Fruit fly (Drosophila melanogaster) whole organism, embryonic: ENCODE data around the gene CG3198.

Experiments used
- Awh ChIP-seq: fragments of 200-800 bp; sonication (Bioruptor generic); IDR thresholded peaks from 2 replicates; pipeline ENCODE4, ENCODE4 v1.3.6; 2022; ENCODE audit warnings: missing biosample characterization, missing genetic modification characterization
- C15 ChIP-seq: fragments of 200-800 bp; sonication (Bioruptor generic); IDR thresholded peaks from 3 replicates; pipeline ENCODE4 v1.3.6; 2022; ENCODE audit warnings: missing biosample characterization, missing genetic modification characterization
- CG11560 ChIP-seq: fragments of 200-800 bp; sonication (Bioruptor generic); IDR thresholded peaks from 3 replicates; pipeline ENCODE4 v1.3.6; 2022; ENCODE audit warnings: missing biosample characterization, missing genetic modification characterization
- CG11695 ChIP-seq: fragments of 200-800 bp; sonication (Bioruptor generic); IDR thresholded peaks from 3 replicates; pipeline ENCODE4 v1.3.6; 2022; ENCODE audit warnings: missing biosample characterization, missing genetic modification characterization
- CG13296 ChIP-seq: fragments of 200-800 bp; sonication (Bioruptor generic); optimal IDR thresholded peaks from 3 replicates; lab custom pipeline; 2018; ENCODE audit warnings: missing biosample characterization, mild to moderate bottlenecking, missing genetic modification characterization
- CG1792 ChIP-seq: fragments of 200-800 bp; sonication (Bioruptor generic); optimal IDR thresholded peaks from 2 replicates; lab custom pipeline; 2016; ENCODE audit warnings: missing biosample characterization, missing genetic modification characterization
- CG2889 ChIP-seq: fragments of 200-800 bp; sonication (Bioruptor generic); IDR thresholded peaks from 3 replicates; pipeline ENCODE4 v1.3.6; 2022; ENCODE audit warnings: missing biosample characterization, missing genetic modification characterization
- CG4820 ChIP-seq: fragments of 200-800 bp; sonication (Bioruptor generic); optimal IDR thresholded peaks from 3 replicates; lab custom pipeline; 2016; ENCODE audit warnings: missing biosample characterization, missing genetic modification characterization
- CG6254 ChIP-seq: fragments of 200-800 bp; sonication (Bioruptor generic); optimal IDR thresholded peaks from 3 replicates; lab custom pipeline; 2017; ENCODE audit warnings: mild to moderate bottlenecking, missing biosample characterization, missing genetic modification reagents, missing genetic modification characterization
- CG6765 ChIP-seq: fragments of 200-800 bp; sonication (Bioruptor generic); optimal IDR thresholded peaks from 3 replicates; lab custom pipeline; 2017; ENCODE audit warnings: missing biosample characterization, mild to moderate bottlenecking, missing genetic modification characterization
- CG9437 ChIP-seq: fragments of 200-800 bp; sonication (Bioruptor generic); optimal IDR thresholded peaks from 2 replicates; lab custom pipeline; 2018; ENCODE audit warnings: missing biosample characterization, mild to moderate bottlenecking, missing genetic modification characterization
- CoRest ChIP-seq: fragments of 200-800 bp; sonication (Bioruptor generic); optimal IDR thresholded peaks from 3 replicates; lab custom pipeline; 2018; ENCODE audit warnings: missing biosample characterization, mild to moderate bottlenecking, missing genetic modification characterization, moderate library complexity
- Deaf1 ChIP-seq: fragments of 200-800 bp; optimal IDR thresholded peaks from 3 replicates; lab custom pipeline; 2019; ENCODE audit warnings: missing biosample characterization, mild to moderate bottlenecking, missing genetic modification characterization, moderate library complexity
- Dip3 ChIP-seq: fragments of 200-800 bp; sonication (Bioruptor generic); optimal IDR thresholded peaks from 3 replicates; lab custom pipeline; 2016; ENCODE audit warnings: missing biosample characterization, missing genetic modification characterization
- Dref ChIP-seq: fragments of 200-800 bp; sonication (Bioruptor generic); IDR thresholded peaks from 2 replicates; pipeline ENCODE4 v1.3.6; 2022; ENCODE audit warnings: missing biosample characterization, missing genetic modification characterization
- E2f1 ChIP-seq: fragments of 200-800 bp; sonication (Bioruptor generic); IDR thresholded peaks from 2 replicates; pipeline ENCODE4 v1.3.6; 2022; ENCODE audit warnings: missing biosample characterization, missing genetic modification characterization
- Ets97D ChIP-seq: fragments of 200-800 bp; sonication (Bioruptor generic); optimal IDR thresholded peaks from 3 replicates; lab custom pipeline; 2016; ENCODE audit warnings: missing biosample characterization, missing genetic modification characterization
- HHEX ChIP-seq: fragments of 200-800 bp; sonication (Bioruptor generic); optimal IDR thresholded peaks from 3 replicates; lab custom pipeline; 2017; ENCODE audit warnings: missing biosample characterization, mild to moderate bottlenecking, missing genetic modification characterization, missing genetic modification reagents
- Hr51 ChIP-seq, 2 experiments: fragments of 200-800 bp; sonication (Bioruptor generic); optimal IDR thresholded peaks; 2 replicates in 1 of 2; 3 replicates in 1 of 2; lab custom pipeline; 2016 to 2018; ENCODE audit warnings: missing biosample characterization in 2 of 2, missing genetic modification characterization in 2 of 2, mild to moderate bottlenecking in 1 of 2, moderate library complexity in 1 of 2
- MBD-R2 ChIP-seq: fragments of 200-800 bp; sonication (Bioruptor generic); IDR thresholded peaks from 2 replicates; pipeline ENCODE4 v1.3.6; 2022; ENCODE audit warnings: missing biosample characterization, missing genetic modification characterization
- MESR4 ChIP-seq: fragments of 200-800 bp; sonication (Bioruptor generic); optimal IDR thresholded peaks from 2 replicates; lab custom pipeline; 2018; ENCODE audit warnings: missing biosample characterization, mild to moderate bottlenecking, missing genetic modification characterization, moderate library complexity
- NC2α ChIP-seq: fragments of 200-800 bp; sonication (Bioruptor generic); optimal IDR thresholded peaks from 2 replicates; lab custom pipeline; 2016; ENCODE audit warnings: missing biosample characterization, missing genetic modification characterization
- Neu2 ChIP-seq: fragments of 200-800 bp; sonication (Bioruptor generic); optimal IDR thresholded peaks from 3 replicates; lab custom pipeline; 2016; ENCODE audit warnings: missing biosample characterization, missing genetic modification characterization, borderline replicate concordance
- Poxn ChIP-seq: fragments of 200-800 bp; sonication (Bioruptor generic); IDR thresholded peaks from 2 replicates; pipeline ENCODE4 v1.3.6; 2022; ENCODE audit warnings: missing biosample characterization, missing genetic modification characterization
- Rfx ChIP-seq: fragments of 200-800 bp; sonication (Bioruptor generic); IDR thresholded peaks from 2 replicates; pipeline ENCODE4 v1.3.6; 2022; ENCODE audit warnings: missing biosample characterization, missing genetic modification characterization
- Sox102F ChIP-seq: fragments of 200-800 bp; sonication (Bioruptor generic); optimal IDR thresholded peaks from 2 replicates; lab custom pipeline; 2018; ENCODE audit warnings: missing biosample characterization, mild to moderate bottlenecking, missing genetic modification characterization, moderate library complexity
- Xbp1 ChIP-seq: fragments of 200-800 bp; sonication (Bioruptor generic); optimal IDR thresholded peaks from 3 replicates; lab custom pipeline; 2016; ENCODE audit warnings: missing biosample characterization, mild to moderate bottlenecking, missing genetic modification characterization
- Xrp1 ChIP-seq: fragments of 200-800 bp; sonication (Bioruptor generic); IDR thresholded peaks from 2 replicates; pipeline ENCODE4 v1.3.6; 2022; ENCODE audit warnings: missing biosample characterization, missing genetic modification characterization
- al ChIP-seq: fragments of 200-800 bp; sonication (Bioruptor generic); IDR thresholded peaks from 2 replicates; pipeline ENCODE4 v1.3.6; 2022; ENCODE audit warnings: missing biosample characterization, missing genetic modification characterization
- ato ChIP-seq: fragments of 200-800 bp; sonication (Bioruptor generic); IDR thresholded peaks from 2 replicates; pipeline ENCODE4 v1.3.6; 2022; ENCODE audit warnings: missing biosample characterization, missing genetic modification characterization; ENCODE audit not compliant: partially characterized antibody
- az2 ChIP-seq: fragments of 200-800 bp; sonication (Bioruptor generic); optimal IDR thresholded peaks from 3 replicates; lab custom pipeline; 2016; ENCODE audit warnings: missing biosample characterization, missing genetic modification characterization
- bigmax ChIP-seq: fragments of 200-800 bp; sonication (Bioruptor generic); optimal IDR thresholded peaks from 2 replicates; lab custom pipeline; 2018; ENCODE audit warnings: missing biosample characterization, mild to moderate bottlenecking, missing genetic modification characterization
- chm ChIP-seq: fragments of 200-800 bp; sonication (Bioruptor generic); IDR thresholded peaks from 2 replicates; pipeline ENCODE4 v1.3.6; 2022; ENCODE audit warnings: missing biosample characterization, missing genetic modification characterization
- corto ChIP-seq: fragments of 200-800 bp; sonication (Bioruptor generic); optimal IDR thresholded peaks from 2 replicates; lab custom pipeline; 2016; ENCODE audit warnings: missing biosample characterization, mild to moderate bottlenecking, missing genetic modification characterization, moderate library complexity
- crp ChIP-seq, 2 experiments: fragments of 200-800 bp; sonication (Bioruptor generic); optimal IDR thresholded peaks; 2 replicates in 1 of 2; 3 replicates in 1 of 2; lab custom pipeline; 2017; ENCODE audit warnings: missing biosample characterization in 2 of 2, missing genetic modification characterization in 2 of 2, mild to moderate bottlenecking in 1 of 2, moderate library complexity in 1 of 2
- dmrt11E ChIP-seq: fragments of 200-800 bp; sonication (Bioruptor generic); optimal IDR thresholded peaks from 3 replicates; lab custom pipeline; 2018; ENCODE audit warnings: missing biosample characterization, mild to moderate bottlenecking, missing genetic modification characterization, moderate library complexity
- en ChIP-seq: fragments of 200-800 bp; sonication (Bioruptor generic); optimal IDR thresholded peaks from 2 replicates; lab custom pipeline; 2016; ENCODE audit warnings: missing biosample characterization, missing genetic modification characterization
- fd96Cb ChIP-seq: fragments of 200-800 bp; sonication (Bioruptor generic); optimal IDR thresholded peaks from 2 replicates; lab custom pipeline; 2018; ENCODE audit warnings: missing biosample characterization, mild to moderate bottlenecking, missing genetic modification characterization, moderate library complexity
- ftz-f1 ChIP-seq: fragments of 200-800 bp; sonication (Bioruptor generic); optimal IDR thresholded peaks from 2 replicates; lab custom pipeline; 2016; ENCODE audit warnings: missing biosample characterization, missing genetic modification characterization
- grau ChIP-seq: fragments of 200-800 bp; optimal IDR thresholded peaks from 3 replicates; lab custom pipeline; 2019; ENCODE audit warnings: missing biosample characterization, mild to moderate bottlenecking, missing genetic modification characterization, moderate library complexity
- insv ChIP-seq, 2 experiments: fragments of 200-800 bp; sonication (Bioruptor generic); optimal IDR thresholded peaks; 3 replicates each; lab custom pipeline; 2016 to 2018; ENCODE audit warnings: missing biosample characterization in 2 of 2, missing genetic modification characterization in 2 of 2
- lmd ChIP-seq: fragments of 200-800 bp; sonication (Bioruptor generic); IDR thresholded peaks from 2 replicates; pipeline ENCODE4 v1.3.6; 2022; ENCODE audit warnings: missing biosample characterization, missing genetic modification characterization
- luna ChIP-seq: fragments of 200-800 bp; sonication (Bioruptor generic); optimal IDR thresholded peaks from 2 replicates; lab custom pipeline; 2016; ENCODE audit warnings: missing biosample characterization, missing genetic modification characterization
- mirr ChIP-seq: fragments of 200-800 bp; sonication (Bioruptor generic); optimal IDR thresholded peaks from 3 replicates; lab custom pipeline; 2018; ENCODE audit warnings: missing biosample characterization, mild to moderate bottlenecking, missing genetic modification characterization
- pnt ChIP-seq: fragments of 200-800 bp; sonication (Bioruptor generic); optimal IDR thresholded peaks from 3 replicates; lab custom pipeline; 2016; ENCODE audit warnings: missing biosample characterization, missing genetic modification characterization
- prd ChIP-seq, 3 experiments: fragments of >200 bp in 2 of 3; fragments of 200-800 bp in 1 of 3; sonication (Bioruptor generic) in 1 of 3; optimal IDR thresholded peaks in 2 of 3; IDR thresholded peaks in 1 of 3; 2 replicates in 2 of 3; 3 replicates in 1 of 3; pipeline versions ENCODE4 v1.3.6 to Lab custom; 2017 to 2022; ENCODE audit warnings: missing biosample characterization in 1 of 3, missing genetic modification characterization in 1 of 3
- tin ChIP-seq: fragments of 200-800 bp; sonication (Bioruptor generic); optimal IDR thresholded peaks from 3 replicates; lab custom pipeline; 2016; ENCODE audit warnings: missing biosample characterization, missing genetic modification characterization
- tna ChIP-seq: fragments of 200-800 bp; sonication (Bioruptor generic); IDR thresholded peaks from 2 replicates; pipeline ENCODE4 v1.3.6; 2022; ENCODE audit warnings: missing biosample characterization, missing genetic modification characterization; ENCODE audit not compliant: partially characterized antibody
- tup ChIP-seq: fragments of 200-800 bp; sonication (Bioruptor generic); optimal IDR thresholded peaks from 2 replicates; lab custom pipeline; 2016; ENCODE audit warnings: missing biosample characterization, mild to moderate bottlenecking, missing genetic modification characterization, moderate library complexity

Gene CG3198

dm6 chrX:6683635-6684499, 10.1 kb upstream of the CG3198 start, which contains the start of gene Pink1 (continued):
- TF ChIP-seq CG11560 (tag; lab: Robert Waterston, UW) (no peak), Dip3 (GFP tag; lab: Kevin White, UChicago) (no peak), chm (GFP tag; lab: Robert Waterston, UW) (no peak), Ets97D (GFP tag; lab: Kevin White, UChicago) (peak; percentile 1), tup (GFP tag; lab: Kevin White, UChicago) (no peak), bigmax (GFP tag; lab: Kevin White, UChicago) (no peak), pnt (no peak), Xbp1 (GFP tag; lab: Kevin White, UChicago) (no peak), fd96Cb (tag; lab: Kevin White, UChicago) (no peak), Hr51 (GFP tag; optimal IDR thresholded peaks at IDR 0.05; lab: Kevin White, UChicago) (no peak), NC2α (GFP tag; lab: Kevin White, UChicago) (no peak), CG2889 (no peak), CG9437 (GFP tag; lab: Kevin White, UChicago) (no peak), MBD-R2 (peak; percentile 35; the same call in 1 of the 2 replicates), tna (GFP tag; lab: Robert Waterston, UW) (peak; percentile 24; the same call in 1 of the 2 replicates), prd (optimal IDR thresholded peaks at IDR 0.05; lab: Kevin White, UChicago) (no peak), prd (GFP tag; IDR thresholded peaks at IDR 0.05; lab: Robert Waterston, UW) (no peak), luna (GFP tag; lab: Kevin White, UChicago) (no peak), grau (tag; lab: Kevin White, UChicago) (no peak), CG13296 (GFP tag; lab: Kevin White, UChicago) (no peak), CG6254 (GFP tag; lab: Kevin White, UChicago) (no peak), Xrp1 (GFP tag; lab: Robert Waterston, UW) (no peak), MESR4 (GFP tag; lab: Kevin White, UChicago) (peak; percentile 53), CG1792 (no peak), CG11695 (no peak), crp (GFP tag; optimal IDR thresholded peaks at IDR 0.05; lab: Kevin White, UChicago) (peak in 1 of 2 experiments; percentile 67), lmd (no peak), Deaf1 (tag; lab: Kevin White, UChicago) (peak; percentile 89), ftz-f1 (GFP tag; lab: Kevin White, UChicago) (no peak), E2f1 (GFP tag; lab: Robert Waterston, UW) (no peak), Rfx (no peak), C15 (GFP tag; lab: Robert Waterston, UW) (no peak), HHEX (no peak), ato (GFP tag; lab: Robert Waterston, UW) (peak; percentile 60; the same call in 1 of the 2 replicates), CoRest (tag; lab: Kevin White, UChicago) (peak; percentile 11), CG4820 (GFP tag; lab: Kevin White, UChicago) (no peak), tin (GFP tag; lab: Kevin White, UChicago) (no peak), az2 (GFP tag; lab: Kevin White, UChicago) (no peak), Neu2 (GFP tag; lab: Kevin White, UChicago) (no peak), Awh (no peak), dmrt11E (tag; lab: Kevin White, UChicago) (no peak), Sox102F (no peak), insv (GFP tag; optimal IDR thresholded peaks at IDR 0.05; lab: Kevin White, UChicago) (peak in 1 of 2 experiments; percentile 13), mirr (GFP tag; lab: Kevin White, UChicago) (no peak), CG6765 (GFP tag; lab: Kevin White, UChicago) (no peak), Poxn (GFP tag; lab: Robert Waterston, UW) (no peak), Dref (GFP tag; lab: Robert Waterston, UW) (peak; percentile 70), en (GFP tag; lab: Kevin White, UChicago) (no peak), corto (GFP tag; lab: Kevin White, UChicago) (no peak), al (no peak)
